Worm (Caenorhabditis elegans) whole organism, late embryonic: ENCODE data around the gene lelo-2.

Source experiments
- C08G9.2 ChIP-seq: sonication (generic microtip); optimal IDR thresholded peaks from 2 replicates; lab custom pipeline; 2016; ENCODE audit warnings: mild to moderate bottlenecking, missing genetic modification characterization, moderate library complexity, missing compliant biosample characterization
- F13H6.1 ChIP-seq: sonication (generic microtip); optimal IDR thresholded peaks from 2 replicates; lab custom pipeline; 2016; ENCODE audit warnings: missing genetic modification characterization, missing compliant biosample characterization
- T23F11.4 ChIP-seq: fragments of 200-800 bp; sonication (Bioruptor generic); optimal IDR thresholded peaks from 2 replicates; lab custom pipeline; 2018; ENCODE audit warnings: mild to moderate bottlenecking, missing genetic modification characterization, missing compliant biosample characterization
- ahr-1 ChIP-seq: sonication (generic microtip); optimal IDR thresholded peaks from 2 replicates; lab custom pipeline; 2016; ENCODE audit warnings: missing genetic modification characterization, missing compliant biosample characterization
- ceh-18 ChIP-seq: sonication (generic microtip); optimal IDR thresholded peaks from 2 replicates; lab custom pipeline; 2016; ENCODE audit warnings: missing genetic modification characterization, missing compliant biosample characterization
- ceh-2 ChIP-seq: sonication (generic microtip); optimal IDR thresholded peaks from 2 replicates; lab custom pipeline; 2016; ENCODE audit warnings: missing genotype, missing genetic modification characterization, missing compliant biosample characterization
- ceh-22 ChIP-seq: sonication (generic microtip); optimal IDR thresholded peaks from 2 replicates; lab custom pipeline; 2017; ENCODE audit warnings: missing biosample characterization, missing genetic modification characterization
- ceh-30 ChIP-seq: fragments of 150-350 bp; optimal IDR thresholded peaks from 2 replicates; lab custom pipeline; 2014; ENCODE audit warnings: missing biosample characterization, missing genetic modification characterization
- ceh-31 ChIP-seq: sonication (generic microtip); optimal IDR thresholded peaks from 2 replicates; lab custom pipeline; 2016; ENCODE audit warnings: missing genetic modification characterization, missing compliant biosample characterization
- ceh-6 ChIP-seq: fragments of 200-800 bp; sonication (Bioruptor generic); optimal IDR thresholded peaks from 2 replicates; lab custom pipeline; 2018; ENCODE audit warnings: mild to moderate bottlenecking, missing genetic modification characterization, missing compliant biosample characterization
- che-1 ChIP-seq: sonication (generic microtip); optimal IDR thresholded peaks from 2 replicates; lab custom pipeline; 2016; ENCODE audit warnings: mild to moderate bottlenecking, missing genetic modification characterization, missing compliant biosample characterization
- elt-2 ChIP-seq: sonication (generic microtip); optimal IDR thresholded peaks from 2 replicates; lab custom pipeline; 2016; ENCODE audit warnings: missing genetic modification reagents, missing genetic modification characterization, missing compliant biosample characterization
- fkh-10 ChIP-seq: fragments of 150-350 bp; optimal IDR thresholded peaks from 2 replicates; lab custom pipeline; 2014; ENCODE audit warnings: missing biosample characterization, missing genetic modification reagents, missing genetic modification characterization
- hlh-15 ChIP-seq: sonication (generic microtip); optimal IDR thresholded peaks from 2 replicates; lab custom pipeline; 2016; ENCODE audit warnings: missing genetic modification characterization, missing compliant biosample characterization
- hlh-6 ChIP-seq: sonication (generic microtip); optimal IDR thresholded peaks from 2 replicates; lab custom pipeline; 2016; ENCODE audit warnings: missing genotype, missing genetic modification characterization, missing compliant biosample characterization
- lim-6 ChIP-seq: sonication (generic microtip); optimal IDR thresholded peaks from 2 replicates; lab custom pipeline; 2016; ENCODE audit warnings: missing genetic modification characterization, missing compliant biosample characterization
- nfya-1 ChIP-seq: sonication (generic microtip); optimal IDR thresholded peaks from 2 replicates; lab custom pipeline; 2017; ENCODE audit warnings: missing genetic modification characterization, mild to moderate bottlenecking, missing compliant biosample characterization, antibody characterized with exemption, moderate library complexity
- nhr-11 ChIP-seq: fragments of 150-350 bp; optimal IDR thresholded peaks from 2 replicates; lab custom pipeline; 2014; ENCODE audit warnings: missing biosample characterization, missing genetic modification characterization
- nhr-232 ChIP-seq: sonication (generic microtip); optimal IDR thresholded peaks from 2 replicates; lab custom pipeline; 2016; ENCODE audit warnings: missing genetic modification characterization, missing compliant biosample characterization
- npax-4 ChIP-seq: sonication (generic microtip); optimal IDR thresholded peaks from 2 replicates; lab custom pipeline; 2016; ENCODE audit warnings: missing genetic modification characterization, missing compliant biosample characterization
- odd-2 ChIP-seq: sonication (generic microtip); optimal IDR thresholded peaks from 2 replicates; lab custom pipeline; 2017; ENCODE audit warnings: antibody characterized with exemption, mild to moderate bottlenecking, missing genetic modification characterization, missing compliant biosample characterization
- pat-9 ChIP-seq: fragments of 200-800 bp; sonication (Bioruptor generic); optimal IDR thresholded peaks from 2 replicates; lab custom pipeline; 2018; ENCODE audit warnings: mild to moderate bottlenecking, missing genetic modification characterization, moderate library complexity, missing compliant biosample characterization
- pha-4 ChIP-seq: fragments of 150-350 bp; optimal IDR thresholded peaks from 2 replicates; lab custom pipeline; 2018; ENCODE audit warnings: missing biosample characterization, missing genetic modification reagents, missing genetic modification characterization
- pqm-1 ChIP-seq: sonication (generic microtip); optimal IDR thresholded peaks from 2 replicates; lab custom pipeline; 2016; ENCODE audit warnings: missing genetic modification characterization, missing compliant biosample characterization
- sox-4 ChIP-seq: sonication (generic microtip); optimal IDR thresholded peaks from 2 replicates; lab custom pipeline; 2017; ENCODE audit warnings: mild to moderate bottlenecking, missing genetic modification characterization, inconsistent platforms, missing compliant biosample characterization
- syd-9 ChIP-seq: sonication (generic microtip); optimal IDR thresholded peaks from 2 replicates; lab custom pipeline; 2016; ENCODE audit warnings: mild to moderate bottlenecking, missing genetic modification characterization, moderate library complexity, missing compliant biosample characterization
- ttx-3 ChIP-seq: sonication (generic microtip); optimal IDR thresholded peaks from 2 replicates; lab custom pipeline; 2016; ENCODE audit warnings: missing genetic modification reagents, missing genetic modification characterization, missing compliant biosample characterization
- unc-3 ChIP-seq, 2 experiments: fragments of 200-800 bp in 1 of 2; sonication (Bioruptor generic) in 1 of 2; sonication (generic microtip) in 1 of 2; conservative IDR thresholded peaks in 1 of 2; optimal IDR thresholded peaks in 1 of 2; 2 replicates each; pipeline versions ENCODE4 v1.3.6 to Lab custom; 2016 to 2022; ENCODE audit warnings: missing compliant biosample characterization in 2 of 2, missing genetic modification characterization in 2 of 2, missing genetic modification reagents in 1 of 2
- unc-55 ChIP-seq: sonication (generic microtip); optimal IDR thresholded peaks from 2 replicates; lab custom pipeline; 2017; ENCODE audit warnings: missing biosample characterization, missing genetic modification reagents, missing genetic modification characterization
- unc-86 ChIP-seq: sonication (generic microtip); optimal IDR thresholded peaks from 2 replicates; lab custom pipeline; 2016; ENCODE audit warnings: missing genetic modification characterization, missing compliant biosample characterization

The lelo-2 gene

DNA sequence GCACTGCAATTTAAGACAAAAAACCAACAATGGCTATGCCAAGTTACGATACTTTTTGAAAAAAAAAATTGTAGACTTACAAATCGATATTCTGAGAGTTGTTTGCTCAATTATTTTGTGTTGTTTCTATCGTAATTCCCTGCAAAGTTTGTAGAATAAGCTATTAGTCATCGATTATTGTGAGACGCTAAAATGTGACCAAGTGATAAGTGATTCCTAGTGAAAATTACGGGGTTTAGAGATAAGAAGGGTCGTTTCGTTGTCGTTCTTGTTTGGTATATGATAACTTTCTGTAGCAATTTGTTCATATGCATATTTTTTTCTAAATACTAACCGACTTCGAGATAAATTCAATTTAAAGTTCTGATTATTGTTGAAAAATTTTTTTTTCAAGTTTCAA lies 28.8 kb downstream of the lelo-2 start:
- no peak for TF ChIP-seq F13H6.1
- TF ChIP-seq elt-2: peak; percentile 63

DNA sequence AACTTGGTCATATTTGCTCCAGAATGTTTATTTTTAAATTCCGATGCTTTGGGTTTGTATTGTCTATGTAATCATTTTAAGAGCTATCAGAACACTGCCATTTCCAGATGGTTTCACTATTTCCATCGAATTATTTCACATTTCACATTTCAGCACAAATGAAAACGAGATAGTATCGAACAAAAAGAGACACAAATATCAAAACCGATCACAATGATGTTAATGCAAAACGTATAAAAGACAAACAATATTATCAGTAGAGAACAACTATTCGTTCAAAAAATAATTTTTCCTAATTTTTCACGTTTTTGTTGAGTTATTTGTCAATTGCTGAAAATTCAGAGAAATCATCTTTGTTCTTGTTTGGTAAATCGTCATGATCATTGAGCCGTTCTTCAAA lies 31.7 kb downstream of the lelo-2 start:
- TF ChIP-seq hlh-15 (tag; lab: Kevin White, UChicago) (no peak), odd-2 (no peak), elt-2 (no peak), pat-9 (no peak), ceh-6 (GFP tag; lab: Kevin White, UChicago) (no peak), lim-6 (tag; lab: Kevin White, UChicago) (no peak), pha-4 (tag; lab: Kevin White, UChicago) (no peak), ceh-18 (tag; lab: Kevin White, UChicago) (no peak), pqm-1 (tag; lab: Kevin White, UChicago) (no peak), nhr-11 (tag; lab: Kevin White, UChicago) (no peak), sox-4 (no peak), ttx-3 (no peak), syd-9 (tag; lab: Kevin White, UChicago) (no peak), npax-4 (no peak), ahr-1 (no peak), che-1 (tag; lab: Kevin White, UChicago) (no peak), ceh-31 (tag; lab: Kevin White, UChicago) (no peak)

DNA sequence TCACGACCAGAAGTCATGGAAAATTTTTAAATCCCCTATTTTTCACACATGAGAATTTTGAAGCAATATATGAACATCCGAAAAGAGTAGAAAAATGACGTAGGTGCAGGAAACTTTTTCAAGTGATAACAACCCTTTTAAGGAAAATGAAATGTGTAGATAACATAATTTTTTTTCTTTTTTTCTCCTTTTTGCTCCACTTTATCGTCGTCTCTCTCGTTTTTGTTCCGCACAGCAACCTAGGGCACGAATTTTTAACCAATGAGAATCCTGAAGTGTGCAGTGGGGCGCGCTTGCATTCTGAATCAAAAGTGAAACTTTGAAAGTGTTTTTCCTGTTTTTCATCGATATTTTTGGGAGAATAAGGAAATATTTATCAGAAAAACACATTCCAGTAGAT lies 34.3 kb downstream of the lelo-2 start:
- TF ChIP-seq elt-2: peak; percentile 65
- no peak for TF ChIP-seq ceh-30 (tag; lab: Kevin White, UChicago)

DNA sequence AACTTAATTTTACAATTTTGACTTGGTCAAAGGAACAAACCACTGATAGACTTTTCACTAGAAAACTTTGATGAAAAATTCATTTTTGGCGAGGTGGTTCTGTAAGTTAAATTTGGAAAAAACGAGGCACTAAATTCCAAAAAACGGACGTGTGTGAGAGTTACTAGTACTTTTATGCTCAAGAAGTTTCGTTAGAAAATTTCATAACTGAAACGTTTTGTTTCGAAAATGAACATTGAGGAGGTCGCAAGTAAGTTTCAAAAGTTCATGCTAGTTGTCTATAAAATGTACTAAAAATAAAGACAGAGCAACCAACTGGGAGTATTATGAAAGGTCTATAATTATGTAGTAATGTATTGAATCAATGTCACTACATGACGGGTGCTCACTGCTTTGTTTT lies 35.3 kb downstream of the lelo-2 start, which contains the start of gene pals-17:
Gene pals-17 (minus strand): TSS at position 101 of the 400 bp plus-strand sequence.
- TF ChIP-seq sox-4 (no peak), unc-86 (tag; lab: Kevin White, UChicago) (no peak), odd-2 (no peak), ceh-22 (no peak), nhr-232 (tag; lab: Kevin White, UChicago) (no peak), unc-3 (GFP tag; conservative IDR thresholded peaks at IDR 0.05; lab: Robert Waterston, UW) (no peak), unc-3 (tag; optimal IDR thresholded peaks at IDR 0.05; lab: Kevin White, UChicago) (no peak)
- TF ChIP-seq, all 69 proteins: peak for 0

ce11 chrIII:1389988-1390387 lies 37.0 kb downstream of the lelo-2 start:
- TF ChIP-seq pat-9 (no peak), odd-2 (no peak), elt-2 (peak; percentile 86)

- TF ChIP-seq T23F11.4 (GFP tag; lab: Kevin White, UChicago): no peak
- TF ChIP-seq hlh-6 (tag; lab: Kevin White, UChicago): no peak
- TF ChIP-seq npax-4: no peak
Observed at ce11 chrIII:1388274-1389058, 38.6 kb downstream of the lelo-2 start, which contains the start of gene pals-20. TSS of gene pals-20 (minus strand) at chrIII:1388324.

DNA sequence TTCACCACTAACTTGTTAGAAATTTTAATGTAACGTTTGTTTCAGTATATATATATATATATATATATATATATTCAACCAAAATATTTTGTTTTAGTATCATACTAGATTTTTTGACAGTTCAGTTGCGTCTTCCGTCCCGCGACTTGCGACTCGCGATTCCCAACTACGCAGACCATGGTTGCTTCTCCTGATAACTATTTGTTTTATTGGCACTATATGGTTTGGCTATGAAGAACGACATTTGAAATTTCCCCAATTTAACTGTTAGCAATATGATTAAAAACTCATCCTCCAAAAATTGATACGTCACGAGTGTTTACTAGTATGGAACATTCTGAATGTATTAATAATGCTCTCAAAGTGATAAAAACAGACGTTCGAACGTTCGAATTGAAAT lies 42.3 kb downstream of the lelo-2 start:
- TF ChIP-seq F13H6.1 (no peak), ceh-18 (tag; lab: Kevin White, UChicago) (no peak), nfya-1 (tag; lab: Kevin White, UChicago) (no peak), unc-55 (GFP tag; lab: Kevin White, UChicago) (no peak), pqm-1 (tag; lab: Kevin White, UChicago) (no peak), ceh-6 (GFP tag; lab: Kevin White, UChicago) (no peak), ceh-2 (no peak), C08G9.2 (tag; lab: Kevin White, UChicago) (no peak), fkh-10 (GFP tag; lab: Kevin White, UChicago) (no peak), ceh-31 (tag; lab: Kevin White, UChicago) (no peak), ceh-30 (tag; lab: Kevin White, UChicago) (no peak)
